Worm (Caenorhabditis elegans) whole organism, L2 larva: ENCODE data around the gene nol-56.

Experiments used
- C34F6.9 ChIP-seq: fragments of 150-350 bp; optimal IDR thresholded peaks from 2 replicates; lab custom pipeline; 2014; ENCODE audit warnings: missing biosample characterization, missing genetic modification characterization
- F13H6.1 ChIP-seq: sonication (generic microtip); optimal IDR thresholded peaks from 2 replicates; lab custom pipeline; 2016; ENCODE audit warnings: missing genetic modification characterization, missing compliant biosample characterization
- R02D3.7 ChIP-seq: fragments of 150-350 bp; optimal IDR thresholded peaks from 2 replicates; lab custom pipeline; 2014; ENCODE audit warnings: missing biosample characterization, missing genetic modification characterization
- Y55F3AM.14 ChIP-seq: fragments of 200-800 bp; sonication (Bioruptor generic); optimal IDR thresholded peaks from 2 replicates; lab custom pipeline; 2018; ENCODE audit warnings: mild to moderate bottlenecking, missing genetic modification characterization, missing compliant biosample characterization
- ZK546.5 ChIP-seq: sonication (generic microtip); optimal IDR thresholded peaks from 2 replicates; lab custom pipeline; 2017; ENCODE audit warnings: missing biosample characterization, missing genetic modification characterization
- alr-1 ChIP-seq: fragments of 150-350 bp; optimal IDR thresholded peaks from 2 replicates; lab custom pipeline; 2014; ENCODE audit warnings: missing biosample characterization, missing genetic modification characterization
- aly-2 ChIP-seq: fragments of 150-350 bp; optimal IDR thresholded peaks from 2 replicates; lab custom pipeline; 2014; ENCODE audit warnings: missing biosample characterization, missing genetic modification characterization
- ama-1 ChIP-seq: fragments of 150-350 bp; optimal IDR thresholded peaks from 2 replicates; lab custom pipeline; 2018; ENCODE audit warnings: inconsistent platforms
- blmp-1 ChIP-seq: sonication (generic microtip); optimal IDR thresholded peaks from 2 replicates; lab custom pipeline; 2017; ENCODE audit warnings: missing genetic modification characterization, mild to moderate bottlenecking, missing compliant biosample characterization, antibody characterized with exemption, moderate library complexity; ENCODE audit not compliant: insufficient read depth
- ceh-16 ChIP-seq: fragments of 150-350 bp; optimal IDR thresholded peaks from 2 replicates; lab custom pipeline; 2014; ENCODE audit warnings: missing biosample characterization, missing genetic modification characterization
- ceh-82 ChIP-seq: fragments of 150-350 bp; optimal IDR thresholded peaks from 2 replicates; lab custom pipeline; 2014; ENCODE audit warnings: missing biosample characterization, missing genetic modification characterization
- crh-2 ChIP-seq: sonication (generic microtip); optimal IDR thresholded peaks from 2 replicates; lab custom pipeline; 2017; ENCODE audit warnings: missing biosample characterization, missing genetic modification characterization
- dmd-4 ChIP-seq: sonication (generic microtip); optimal IDR thresholded peaks from 2 replicates; lab custom pipeline; 2017; ENCODE audit warnings: missing biosample characterization, missing genetic modification characterization
- egl-27 ChIP-seq: sonication (generic microtip); optimal IDR thresholded peaks from 3 replicates; lab custom pipeline; 2017; ENCODE audit warnings: missing biosample characterization, missing genetic modification reagents, missing genetic modification characterization
- elt-1 ChIP-seq: fragments of 150-350 bp; optimal IDR thresholded peaks from 2 replicates; lab custom pipeline; 2014; ENCODE audit warnings: missing biosample characterization, missing genetic modification characterization
- elt-3 ChIP-seq: sonication (generic microtip); optimal IDR thresholded peaks from 2 replicates; lab custom pipeline; 2017; ENCODE audit warnings: missing biosample characterization, missing genetic modification characterization
- fos-1 ChIP-seq: fragments of 150-350 bp; optimal IDR thresholded peaks from 2 replicates; lab custom pipeline; 2014; ENCODE audit warnings: missing biosample characterization, missing genetic modification characterization
- gmeb-1 ChIP-seq: fragments of 150-350 bp; optimal IDR thresholded peaks from 2 replicates; lab custom pipeline; 2014; ENCODE audit warnings: missing biosample characterization, missing genetic modification characterization
- lin-11 ChIP-seq: fragments of 150-350 bp; sonication (generic microtip); optimal IDR thresholded peaks from 2 replicates; lab custom pipeline; 2014; ENCODE audit warnings: missing biosample characterization, missing genetic modification characterization, inconsistent platforms, mixed read lengths
- lin-13 ChIP-seq: fragments of 150-350 bp; optimal IDR thresholded peaks from 2 replicates; lab custom pipeline; 2014; ENCODE audit warnings: missing biosample characterization, missing genetic modification reagents, missing genetic modification characterization
- mab-5 ChIP-seq: fragments of 150-350 bp; optimal IDR thresholded peaks from 2 replicates; lab custom pipeline; 2014; ENCODE audit warnings: missing biosample characterization, missing genetic modification characterization
- mbf-1 ChIP-seq: sonication (generic microtip); optimal IDR thresholded peaks from 2 replicates; lab custom pipeline; 2017; ENCODE audit warnings: missing biosample characterization, missing genetic modification characterization
- mdl-1 ChIP-seq, 2 experiments: fragments of 150-350 bp in 1 of 2; sonication (generic microtip) in 1 of 2; optimal IDR thresholded peaks; 2 replicates each; lab custom pipeline; 2017; ENCODE audit warnings: missing biosample characterization in 2 of 2, missing genetic modification characterization in 2 of 2
- nhr-10 ChIP-seq: sonication (generic microtip); optimal IDR thresholded peaks from 2 replicates; lab custom pipeline; 2017; ENCODE audit warnings: missing biosample characterization, missing genetic modification characterization
- nhr-129 ChIP-seq: fragments of 150-350 bp; optimal IDR thresholded peaks from 2 replicates; lab custom pipeline; 2014; ENCODE audit warnings: missing biosample characterization, missing genetic modification characterization
- nhr-23 ChIP-seq: fragments of 150-350 bp; optimal IDR thresholded peaks from 2 replicates; lab custom pipeline; 2014; ENCODE audit warnings: missing biosample characterization, missing genetic modification reagents, missing genetic modification characterization
- nhr-237 ChIP-seq: fragments of 150-350 bp; optimal IDR thresholded peaks from 2 replicates; lab custom pipeline; 2014; ENCODE audit warnings: missing biosample characterization, missing genetic modification characterization
- nhr-25 ChIP-seq: fragments of 150-350 bp; sonication (generic microtip); optimal IDR thresholded peaks from 3 replicates; lab custom pipeline; 2014; ENCODE audit warnings: missing biosample characterization, missing genetic modification characterization
- nhr-6 ChIP-seq: fragments of 150-350 bp; optimal IDR thresholded peaks from 2 replicates; lab custom pipeline; 2014; ENCODE audit warnings: missing biosample characterization, missing genetic modification characterization
- nhr-77 ChIP-seq: fragments of 150-350 bp; optimal IDR thresholded peaks from 2 replicates; lab custom pipeline; 2014; ENCODE audit warnings: missing biosample characterization, missing genetic modification characterization
- peb-1 ChIP-seq: fragments of 150-350 bp; optimal IDR thresholded peaks from 2 replicates; lab custom pipeline; 2014; ENCODE audit warnings: missing biosample characterization, missing genetic modification characterization
- sma-3 ChIP-seq: sonication (generic microtip); optimal IDR thresholded peaks from 2 replicates; lab custom pipeline; 2016; ENCODE audit warnings: missing genetic modification reagents, missing genetic modification characterization, missing compliant biosample characterization
- sma-9 ChIP-seq, 2 experiments: fragments of 150-350 bp in 1 of 2; sonication (generic microtip) in 1 of 2; optimal IDR thresholded peaks; 2 replicates each; lab custom pipeline; 2014 to 2016; ENCODE audit warnings: missing genetic modification characterization in 2 of 2, mild to moderate bottlenecking in 1 of 2, missing biosample characterization in 1 of 2, missing compliant biosample characterization in 1 of 2, missing genetic modification reagents in 1 of 2, moderate library complexity in 1 of 2
- unc-39 ChIP-seq: fragments of 150-350 bp; optimal IDR thresholded peaks from 2 replicates; lab custom pipeline; 2014; ENCODE audit warnings: missing biosample characterization, missing genetic modification characterization
- unc-55 ChIP-seq: fragments of 150-350 bp; sonication (generic microtip); optimal IDR thresholded peaks from 3 replicates; lab custom pipeline; 2014; ENCODE audit warnings: missing biosample characterization, missing genetic modification reagents, missing genetic modification characterization
- unc-62 ChIP-seq: fragments of 150-350 bp; optimal IDR thresholded peaks from 2 replicates; lab custom pipeline; 2014; ENCODE audit warnings: missing biosample characterization, missing genetic modification reagents, missing genetic modification characterization
- ztf-11 ChIP-seq: sonication (generic microtip); optimal IDR thresholded peaks from 2 replicates; lab custom pipeline; 2017; ENCODE audit warnings: missing biosample characterization, missing genetic modification characterization
- ztf-4 ChIP-seq: fragments of 150-350 bp; optimal IDR thresholded peaks from 2 replicates; lab custom pipeline; 2014; ENCODE audit warnings: missing biosample characterization, missing genetic modification characterization

nol-56 gene

DNA sequence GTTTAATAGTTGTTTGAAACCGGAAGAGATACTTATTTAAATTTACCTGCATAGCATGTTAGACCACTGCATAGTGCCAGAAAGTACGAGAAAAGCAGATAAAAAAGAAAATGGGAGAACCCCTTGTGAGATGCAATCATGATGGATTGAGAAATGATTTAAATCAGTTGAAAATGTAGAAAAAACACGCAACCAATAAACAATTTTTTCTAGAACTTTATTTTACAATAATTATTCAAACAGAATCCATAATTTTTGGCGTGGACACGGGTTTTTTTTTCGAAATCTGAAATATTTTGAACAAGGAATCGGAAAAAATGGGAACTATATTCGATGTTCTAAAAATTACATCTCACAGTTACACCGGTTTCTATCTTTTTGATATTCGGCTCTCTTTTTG is 26.5 kb upstream of the nol-56 start, which contains the start of gene AC3.12:
TSS of gene AC3.12 (minus strand) at position 101 of the 400 bp plus-strand sequence.
- no peak for TF ChIP-seq ztf-11 (tag; lab: Kevin White, UChicago)
- no peak for TF ChIP-seq lin-13 (GFP tag; lab: Kevin White, UChicago)
- no peak for TF ChIP-seq sma-9 (GFP tag; optimal IDR thresholded peaks at IDR 0.05; lab: Kevin White, UChicago)
- no peak for TF ChIP-seq sma-9 (tag; optimal IDR thresholded peaks at IDR 0.05; lab: Kevin White, UChicago)
- no peak for TF ChIP-seq blmp-1 (tag; lab: Kevin White, UChicago)
- TF ChIP-seq fos-1: no peak
- TF ChIP-seq crh-2: no peak
- TF ChIP-seq ama-1: no peak
- TF ChIP-seq lin-11 (tag; lab: Kevin White, UChicago): no peak
- TF ChIP-seq aly-2: no peak
- no peak for TF ChIP-seq mab-5 (tag; lab: Kevin White, UChicago)
- no peak for TF ChIP-seq peb-1 (tag; lab: Kevin White, UChicago)
- no peak for TF ChIP-seq nhr-10
- TF ChIP-seq ztf-4: no peak
- TF ChIP-seq C34F6.9 (tag; lab: Kevin White, UChicago): no peak
- TF ChIP-seq nhr-77: no peak
- no peak for TF ChIP-seq R02D3.7
- TF ChIP-seq sma-3: no peak
- TF ChIP-seq mbf-1 (tag; lab: Kevin White, UChicago): no peak
- TF ChIP-seq ceh-82 (tag; lab: Kevin White, UChicago): no peak
- TF ChIP-seq egl-27 (tag; lab: Kevin White, UChicago): no peak
- TF ChIP-seq, all 48 proteins: peak for 0

DNA sequence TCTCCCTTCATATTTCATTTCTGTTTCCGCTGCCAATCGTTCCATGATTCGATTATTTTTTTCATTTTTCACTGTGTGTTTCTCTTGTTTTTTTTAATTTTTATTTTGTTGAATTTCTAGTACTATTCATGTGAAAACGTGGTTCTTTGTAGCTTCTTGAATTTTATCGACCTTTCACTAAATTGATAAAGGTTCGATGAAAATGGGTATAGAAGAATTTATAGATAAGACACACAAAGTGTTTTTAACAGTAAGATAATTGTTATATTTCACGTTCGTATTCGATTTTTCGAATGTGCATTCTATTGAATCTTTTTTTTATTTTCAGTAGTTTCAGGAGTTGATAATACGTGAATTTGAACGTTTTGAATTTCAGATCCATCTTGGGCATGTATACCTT is 19.2 kb upstream of the nol-56 start, which contains the start of gene ugt-49:
TSS of gene ugt-49 (plus strand) at position 371 of the 400 bp plus-strand sequence.
- TF ChIP-seq ama-1 (no peak), fos-1 (peak; percentile 60)

DNA sequence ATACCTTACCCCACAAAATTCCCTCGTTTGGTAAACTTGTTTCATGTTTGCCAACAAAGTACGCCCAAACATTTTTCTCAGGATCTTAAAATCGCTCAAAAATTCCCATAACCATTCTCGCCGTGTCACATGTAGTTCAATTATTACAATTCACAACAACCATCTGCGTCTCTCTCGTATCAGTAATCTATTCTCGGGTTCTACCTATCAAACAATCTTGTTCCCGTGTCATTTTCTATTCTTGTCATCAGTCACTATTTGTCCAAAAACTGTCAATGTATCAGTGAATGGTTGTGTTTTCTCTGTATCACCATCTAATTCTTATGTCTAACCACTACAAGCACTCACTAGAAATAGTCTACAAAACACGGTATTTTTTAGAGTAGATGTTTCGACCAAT is 18.4 kb upstream of the nol-56 start:
- TF ChIP-seq nhr-23 (tag; lab: Kevin White, UChicago) (no peak), mab-5 (tag; lab: Kevin White, UChicago) (no peak), nhr-129 (peak; percentile 11), gmeb-1 (peak; percentile 64), peb-1 (tag; lab: Kevin White, UChicago) (no peak), nhr-25 (tag; lab: Kevin White, UChicago) (peak; percentile 22), sma-9 (GFP tag; optimal IDR thresholded peaks at IDR 0.05; lab: Kevin White, UChicago) (peak; percentile 68), sma-9 (tag; optimal IDR thresholded peaks at IDR 0.05; lab: Kevin White, UChicago) (no peak), elt-1 (tag; lab: Kevin White, UChicago) (no peak), crh-2 (peak; percentile 45), sma-3 (peak; percentile 61), fos-1 (peak; percentile 76)

ce11 chrV:10368256-10368655 is 15.5 kb upstream of the nol-56 start, which contains the start of gene sri-20:
sri-20 (plus strand) TSS chrV:10368556.
- TF ChIP-seq crh-2: no peak
- TF ChIP-seq sma-3: no peak
- no peak for TF ChIP-seq nhr-237 (tag; lab: Kevin White, UChicago)
- TF ChIP-seq nhr-6 (tag; lab: Kevin White, UChicago): no peak
- no peak for TF ChIP-seq unc-39 (tag; lab: Kevin White, UChicago)
- no peak for TF ChIP-seq F13H6.1 (tag; lab: Kevin White, UChicago)
- no peak for TF ChIP-seq lin-11 (tag; lab: Kevin White, UChicago)
- no peak for TF ChIP-seq mdl-1 (tag; optimal IDR thresholded peaks at IDR 0.05; lab: Kevin White, UChicago)
- TF ChIP-seq Y55F3AM.14: no peak
- TF ChIP-seq ZK546.5 (tag; lab: Kevin White, UChicago): no peak

- TF ChIP-seq C34F6.9 (tag; lab: Kevin White, UChicago) (no peak), alr-1 (tag; lab: Kevin White, UChicago) (no peak), F13H6.1 (tag; lab: Kevin White, UChicago) (no peak), ztf-11 (tag; lab: Kevin White, UChicago) (no peak), R02D3.7 (no peak), unc-55 (no peak), nhr-77 (no peak), nhr-25 (tag; lab: Kevin White, UChicago) (no peak), mbf-1 (tag; lab: Kevin White, UChicago) (no peak), ama-1 (no peak), crh-2 (no peak), unc-62 (GFP tag; lab: Kevin White, UChicago) (no peak), elt-3 (tag; lab: Kevin White, UChicago) (no peak), nhr-23 (tag; lab: Kevin White, UChicago) (no peak), ceh-16 (tag; lab: Kevin White, UChicago) (no peak), lin-11 (tag; lab: Kevin White, UChicago) (no peak), Y55F3AM.14 (no peak), dmd-4 (tag; lab: Kevin White, UChicago) (no peak)
These were observed 11.1 kb upstream of the nol-56 start for ce11 chrV:10363834-10364233.
